Worm (Caenorhabditis elegans): Measurements from ENCODE around the gene pas-2.
A peak's percentile ranks its signal among the peaks of the same experiment; 100 is the strongest.

Gene pas-2

DNA sequence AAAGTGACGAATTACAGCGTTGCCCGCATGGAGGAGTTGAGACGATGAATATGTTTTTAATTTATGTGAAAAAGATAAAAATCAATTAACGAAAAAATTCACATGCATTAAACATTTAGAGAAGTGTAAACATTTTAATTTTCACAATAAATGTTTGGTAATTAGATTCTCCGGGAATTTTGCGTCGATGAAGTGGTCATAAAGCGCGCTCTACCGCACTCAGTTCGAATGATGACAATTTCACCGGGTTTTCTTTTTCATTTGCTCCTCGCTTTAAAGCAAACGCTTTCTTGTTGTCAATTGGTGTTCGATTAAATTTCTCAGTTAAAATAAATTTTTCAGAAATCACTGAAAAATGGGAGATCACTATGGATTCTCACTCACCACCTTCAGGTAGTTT lies at the start of gene pas-2, which contains the start of gene D1054.1:
TSS of gene pas-2 (plus strand) at position 343 of the 400 bp plus-strand sequence.
TSS of gene D1054.1 (minus strand) at position 192 of the 400 bp plus-strand sequence.
- TF ChIP-seq unc-42 (tag; optimal IDR thresholded peaks at IDR 0.05) (peak; percentile 90), unc-55 (GFP tag; optimal IDR thresholded peaks at IDR 0.05) (no peak)

- TF ChIP-seq fkh-6 (tag; optimal IDR thresholded peaks at IDR 0.05) = no peak
Observed at ce11 chrV:10720876-10721275, 49.3 kb upstream of the pas-2 start.

- TF ChIP-seq K09A11.1 (tag; optimal IDR thresholded peaks at IDR 0.05; ENCODE audit: insufficient read depth) (no peak), eyg-1 (tag; optimal IDR thresholded peaks at IDR 0.05) (no peak), unc-42 (tag; optimal IDR thresholded peaks at IDR 0.05) (peak; percentile 99), ceh-31 (tag; optimal IDR thresholded peaks at IDR 0.05) (peak; percentile 2)
Observed at ce11 chrV:10721304-10721703, 48.9 kb upstream of the pas-2 start.

DNA sequence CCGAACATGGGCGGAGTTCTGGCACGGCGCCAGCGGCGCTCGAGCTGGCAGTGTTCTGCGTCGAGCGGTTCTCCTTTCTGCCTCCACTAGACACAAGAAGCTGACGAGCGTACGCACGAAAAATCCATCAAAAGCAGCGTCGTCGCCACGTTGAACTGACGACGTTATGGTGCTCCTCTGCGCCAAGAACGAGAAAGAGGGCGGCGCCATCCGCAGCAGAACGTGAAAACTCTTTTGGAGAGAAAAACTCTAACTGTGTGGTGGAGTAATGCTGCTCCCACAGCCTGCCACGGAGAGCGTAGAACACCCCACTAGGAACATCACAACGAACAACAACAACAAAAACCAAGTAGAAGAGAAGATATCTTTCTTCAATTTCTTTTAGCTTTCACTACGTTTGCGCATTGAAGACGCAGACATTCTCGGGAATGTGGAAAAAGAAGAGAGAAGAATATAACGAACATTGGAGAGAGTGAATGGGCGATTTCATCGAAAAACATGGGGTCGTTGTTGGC lies 48.2 kb upstream of the pas-2 start:
- no peak for TF ChIP-seq F13H6.1 (tag; optimal IDR thresholded peaks at IDR 0.05)
- no peak for TF ChIP-seq ceh-9 (tag; optimal IDR thresholded peaks at IDR 0.05)
- no peak for TF ChIP-seq gmeb-2 (tag; optimal IDR thresholded peaks at IDR 0.05)
- TF ChIP-seq hlh-6 (tag; optimal IDR thresholded peaks at IDR 0.05) = no peak
- no peak for TF ChIP-seq pax-1 (tag; optimal IDR thresholded peaks at IDR 0.05)
- no peak for TF ChIP-seq tbx-2 (tag; optimal IDR thresholded peaks at IDR 0.05)

DNA sequence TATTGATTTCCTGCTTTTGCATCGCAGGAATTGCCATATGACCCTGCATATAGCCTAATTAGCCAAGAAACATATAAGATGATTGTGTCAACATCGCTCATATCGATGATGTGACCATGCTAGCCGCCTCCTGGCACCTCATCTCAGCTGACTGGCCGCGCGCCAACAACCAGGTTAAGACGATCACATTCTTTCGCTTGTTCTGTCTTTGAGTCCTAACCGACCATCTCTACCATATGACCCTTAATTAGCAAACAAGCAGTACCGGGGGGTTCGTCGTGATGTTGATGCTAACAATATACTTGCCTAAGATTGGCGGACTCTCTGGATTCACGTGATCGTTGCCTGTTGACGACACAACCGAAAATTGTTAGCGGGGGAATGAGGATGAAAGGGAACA lies 47.6 kb upstream of the pas-2 start:
- TF ChIP-seq F13H6.1 (tag; optimal IDR thresholded peaks at IDR 0.05) (no peak), K09A11.1 (tag; optimal IDR thresholded peaks at IDR 0.05; ENCODE audit: insufficient read depth) (no peak), hlh-13 (GFP tag; optimal IDR thresholded peaks at IDR 0.05) (no peak), hlh-30 (tag; optimal IDR thresholded peaks at IDR 0.05; ENCODE audit: insufficient read depth) (peak; percentile 42)

DNA sequence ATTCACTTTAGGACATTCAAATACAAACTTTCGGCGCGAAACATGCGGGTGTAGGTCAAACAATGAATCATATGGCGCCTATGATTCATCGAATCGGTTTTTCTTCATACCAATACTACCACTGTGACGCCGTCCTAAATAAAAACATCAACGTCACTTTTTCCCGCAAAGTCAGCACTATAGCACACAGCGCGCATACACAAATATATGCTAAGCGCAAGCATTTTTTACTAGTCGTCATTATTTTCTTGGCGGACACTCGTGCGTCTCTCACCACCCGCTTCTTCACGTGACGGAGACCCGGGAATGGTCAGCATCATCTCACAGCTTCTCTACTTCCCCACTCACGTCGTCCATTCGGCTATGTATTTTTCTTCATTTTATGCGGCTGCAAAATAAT lies 47.0 kb upstream of the pas-2 start:
- TF ChIP-seq C08G9.2 (tag; optimal IDR thresholded peaks at IDR 0.05) = no peak
- no peak for TF ChIP-seq ceh-48 (tag; optimal IDR thresholded peaks at IDR 0.05)
- no peak for TF ChIP-seq npax-4 (tag; optimal IDR thresholded peaks at IDR 0.05)
- TF ChIP-seq pat-9 (tag; optimal IDR thresholded peaks at IDR 0.05) = no peak
- TF ChIP-seq hlh-30 (tag; optimal IDR thresholded peaks at IDR 0.05; ENCODE audit: insufficient read depth) = peak; percentile 59

DNA sequence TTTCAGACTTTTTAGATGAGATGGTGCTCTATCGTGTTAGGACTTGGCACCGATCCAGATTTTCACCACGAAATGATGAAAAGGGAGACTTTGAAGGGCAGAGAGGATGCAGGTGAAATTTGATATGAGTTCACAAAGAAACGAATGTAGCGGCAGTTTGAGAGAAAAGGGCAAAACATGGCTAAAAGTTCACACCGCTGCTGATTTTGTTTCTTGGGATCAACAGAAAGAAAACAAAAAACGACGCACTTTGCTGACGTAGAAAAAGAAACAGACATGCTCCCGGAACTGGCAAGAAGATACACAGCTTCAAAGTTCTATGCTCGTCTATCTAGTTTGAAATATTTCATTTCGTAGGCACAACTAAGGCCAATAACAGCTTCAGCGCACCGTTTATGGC lies 46.6 kb upstream of the pas-2 start:
- TF ChIP-seq ets-4 (tag; optimal IDR thresholded peaks at IDR 0.05) = no peak
- TF ChIP-seq ceh-22 (tag; optimal IDR thresholded peaks at IDR 0.05) = no peak
- no peak for TF ChIP-seq ceh-6 (GFP tag; optimal IDR thresholded peaks at IDR 0.05)
- peak; percentile 22 for TF ChIP-seq ceh-34 (tag; optimal IDR thresholded peaks at IDR 0.05)

DNA sequence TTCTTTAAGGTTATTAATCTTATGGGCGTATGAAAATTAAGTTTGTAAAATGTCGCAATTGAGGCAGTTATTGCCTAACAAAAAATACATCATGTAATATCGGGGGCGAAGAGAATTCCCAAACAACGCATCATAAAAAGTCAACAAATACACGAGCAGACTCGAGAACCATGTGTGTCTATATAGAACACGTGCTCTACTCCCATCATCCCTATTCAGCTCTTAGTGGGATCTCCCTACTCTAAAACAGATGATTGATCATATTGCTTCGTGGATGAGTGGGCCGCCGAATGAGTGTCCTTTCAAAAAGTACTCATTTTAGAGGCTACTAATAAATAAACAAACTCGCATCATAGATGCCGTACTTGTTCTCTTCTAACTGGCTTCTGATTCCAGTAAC lies 45.7 kb upstream of the pas-2 start:
- TF ChIP-seq ceh-6 (GFP tag; optimal IDR thresholded peaks at IDR 0.05) (no peak), nhr-11 (tag; optimal IDR thresholded peaks at IDR 0.05) (no peak), pqm-1 (tag; optimal IDR thresholded peaks at IDR 0.05) (no peak), ceh-19 (GFP tag; optimal IDR thresholded peaks at IDR 0.05) (no peak), odd-2 (tag; optimal IDR thresholded peaks at IDR 0.05) (no peak), nhr-232 (tag; optimal IDR thresholded peaks at IDR 0.05) (no peak), fkh-6 (tag; optimal IDR thresholded peaks at IDR 0.05) (no peak), ceh-18 (tag; optimal IDR thresholded peaks at IDR 0.05) (no peak), pag-3 (tag; optimal IDR thresholded peaks at IDR 0.05; ENCODE audit: borderline replicate concordance) (no peak), sox-2 (GFP tag; IDR thresholded peaks at IDR 0.05) (no peak), hlh-30 (tag; optimal IDR thresholded peaks at IDR 0.05; ENCODE audit: insufficient read depth) (no peak), T23F11.4 (GFP tag; optimal IDR thresholded peaks at IDR 0.05) (no peak), C08G9.2 (tag; optimal IDR thresholded peaks at IDR 0.05) (no peak), gmeb-2 (tag; optimal IDR thresholded peaks at IDR 0.05) (no peak), mec-3 (tag; optimal IDR thresholded peaks at IDR 0.05; ENCODE audit: borderline replicate concordance) (no peak), ceh-9 (tag; optimal IDR thresholded peaks at IDR 0.05) (no peak), pat-9 (tag; optimal IDR thresholded peaks at IDR 0.05) (no peak), ceh-30 (tag; optimal IDR thresholded peaks at IDR 0.05) (no peak), lin-11 (tag; optimal IDR thresholded peaks at IDR 0.05) (no peak)
